Worm (Caenorhabditis elegans) whole organism, L1 larva: ENCODE data around the gene msp-50.
A peak's percentile ranks its signal among the peaks of the same experiment; 100 is the strongest.

ENCODE experiments used
- C16A3.4 ChIP-seq: fragments of 150-350 bp; optimal IDR thresholded peaks from 2 replicates; lab custom pipeline; 2014; ENCODE audit warnings: missing biosample characterization, missing genetic modification characterization
- Y116A8C.19 ChIP-seq: sonication (generic microtip); optimal IDR thresholded peaks from 2 replicates; lab custom pipeline; 2016; ENCODE audit warnings: missing compliant biosample characterization, missing genetic modification characterization, borderline replicate concordance
- aha-1 ChIP-seq: fragments of 150-350 bp; optimal IDR thresholded peaks from 2 replicates; lab custom pipeline; 2014; ENCODE audit warnings: missing biosample characterization, missing genetic modification characterization
- ama-1 ChIP-seq: fragments of 150-350 bp; optimal IDR thresholded peaks from 2 replicates; lab custom pipeline; 2014
- ceh-63 ChIP-seq: fragments of 200-800 bp; sonication (Bioruptor generic); optimal IDR thresholded peaks from 2 replicates; lab custom pipeline; 2018; ENCODE audit warnings: mild to moderate bottlenecking, missing genetic modification characterization, missing compliant biosample characterization
- ces-1 ChIP-seq: fragments of 150-350 bp; optimal IDR thresholded peaks from 2 replicates; lab custom pipeline; 2014; ENCODE audit warnings: missing biosample characterization, missing genetic modification reagents, missing genetic modification characterization
- dsc-1 ChIP-seq: sonication (generic microtip); optimal IDR thresholded peaks from 2 replicates; lab custom pipeline; 2016; ENCODE audit warnings: mild to moderate bottlenecking, missing genetic modification characterization, missing compliant biosample characterization
- efl-1 ChIP-seq, 4 experiments: fragments of 150-350 bp; optimal IDR thresholded peaks in 3 of 4; peaks in 1 of 4; 1 replicate in 1 of 4; 2 replicates in 3 of 4; lab custom pipeline; 2014; ENCODE audit warnings: missing biosample characterization in 2 of 4, missing genetic modification characterization in 2 of 4, missing genetic modification reagents in 2 of 4
- efl-3 ChIP-seq: fragments of 200-800 bp; sonication (Bioruptor generic); optimal IDR thresholded peaks from 2 replicates; lab custom pipeline; 2018; ENCODE audit warnings: mild to moderate bottlenecking, missing genetic modification characterization, missing compliant biosample characterization
- egl-13 ChIP-seq: sonication (generic microtip); optimal IDR thresholded peaks from 2 replicates; lab custom pipeline; 2016; ENCODE audit warnings: missing genotype, missing genetic modification reagents, missing genetic modification characterization, missing compliant biosample characterization
- ets-5 ChIP-seq: fragments of 200-800 bp; sonication (Bioruptor generic); IDR thresholded peaks from 2 replicates; pipeline ENCODE4 v1.3.6; 2022; ENCODE audit warnings: missing genetic modification characterization, missing compliant biosample characterization
- fkh-4 ChIP-seq: sonication (generic microtip); optimal IDR thresholded peaks from 2 replicates; lab custom pipeline; 2016; ENCODE audit warnings: missing compliant biosample characterization, missing genetic modification characterization, borderline replicate concordance
- fos-1 ChIP-seq: fragments of 150-350 bp; optimal IDR thresholded peaks from 2 replicates; lab custom pipeline; 2014; ENCODE audit warnings: missing biosample characterization, missing genetic modification characterization
- grh-1 ChIP-seq: fragments of 200-800 bp; sonication (Bioruptor generic); IDR thresholded peaks from 2 replicates; pipeline ENCODE4 v1.3.6; 2022; ENCODE audit warnings: missing genetic modification reagents, missing genetic modification characterization, missing compliant biosample characterization
- hlh-4 ChIP-seq: sonication (generic microtip); optimal IDR thresholded peaks from 2 replicates; lab custom pipeline; 2016; ENCODE audit warnings: mild to moderate bottlenecking, missing genetic modification characterization, missing compliant biosample characterization
- isw-1 ChIP-seq: fragments of 200-800 bp; sonication (Bioruptor generic); IDR thresholded peaks from 2 replicates; pipeline ENCODE4 v1.3.6; 2022; ENCODE audit warnings: missing genetic modification characterization, missing compliant biosample characterization
- lin-13 ChIP-seq: fragments of 150-350 bp; optimal IDR thresholded peaks from 2 replicates; lab custom pipeline; 2014; ENCODE audit warnings: missing biosample characterization, missing genetic modification reagents, missing genetic modification characterization
- lin-35 ChIP-seq, 2 experiments: fragments of 150-350 bp; optimal IDR thresholded peaks; 2 replicates each; lab custom pipeline; 2014; ENCODE audit warnings: missing biosample characterization in 2 of 2, missing genetic modification characterization in 2 of 2, missing genetic modification reagents in 2 of 2
- lsy-2 ChIP-seq, 2 experiments: fragments of 150-350 bp; optimal IDR thresholded peaks; 2 replicates each; lab custom pipeline; 2014; ENCODE audit warnings: missing biosample characterization in 2 of 2, missing genetic modification characterization in 2 of 2
- mef-2 ChIP-seq: fragments of 150-350 bp; optimal IDR thresholded peaks from 2 replicates; lab custom pipeline; 2014; ENCODE audit warnings: missing biosample characterization, missing genetic modification characterization
- mep-1 ChIP-seq: fragments of 150-350 bp; optimal IDR thresholded peaks from 2 replicates; lab custom pipeline; 2014; ENCODE audit warnings: missing biosample characterization, missing genetic modification characterization
- nhr-12 ChIP-seq: sonication (generic microtip); optimal IDR thresholded peaks from 2 replicates; lab custom pipeline; 2017; ENCODE audit warnings: missing biosample characterization, missing genetic modification characterization
- nhr-20 ChIP-seq: sonication (generic microtip); optimal IDR thresholded peaks from 2 replicates; lab custom pipeline; 2016; ENCODE audit warnings: mild to moderate bottlenecking, missing genetic modification characterization, missing compliant biosample characterization
- nhr-28 ChIP-seq: fragments of 150-350 bp; optimal IDR thresholded peaks from 2 replicates; lab custom pipeline; 2014; ENCODE audit warnings: missing biosample characterization, missing genetic modification characterization
- nhr-71 ChIP-seq: sonication (generic microtip); optimal IDR thresholded peaks from 2 replicates; lab custom pipeline; 2016; ENCODE audit warnings: mild to moderate bottlenecking, missing genetic modification characterization, moderate library complexity, missing compliant biosample characterization
- nhr-77 ChIP-seq: fragments of 150-350 bp; optimal IDR thresholded peaks from 2 replicates; lab custom pipeline; 2014; ENCODE audit warnings: missing biosample characterization, missing genetic modification characterization
- nhr-84 ChIP-seq: sonication (generic microtip); optimal IDR thresholded peaks from 2 replicates; lab custom pipeline; 2017; ENCODE audit warnings: missing biosample characterization, missing genetic modification characterization
- pax-3 ChIP-seq: fragments of 200-800 bp; sonication (Bioruptor generic); optimal IDR thresholded peaks from 2 replicates; lab custom pipeline; 2018; ENCODE audit warnings: mild to moderate bottlenecking, missing genetic modification characterization, moderate library complexity, missing compliant biosample characterization
- rnt-1 ChIP-seq: sonication (generic microtip); optimal IDR thresholded peaks from 2 replicates; lab custom pipeline; 2016; ENCODE audit warnings: mild to moderate bottlenecking, missing genetic modification characterization, moderate library complexity, missing compliant biosample characterization
- snu-23 ChIP-seq: sonication (generic microtip); optimal IDR thresholded peaks from 2 replicates; lab custom pipeline; 2016; ENCODE audit warnings: missing genetic modification characterization, missing compliant biosample characterization
- sup-37 ChIP-seq: fragments of 200-800 bp; sonication (Bioruptor generic); optimal IDR thresholded peaks from 2 replicates; lab custom pipeline; 2018; ENCODE audit warnings: mild to moderate bottlenecking, missing genetic modification characterization, missing compliant biosample characterization
- unc-130 ChIP-seq: fragments of 150-350 bp; optimal IDR thresholded peaks from 2 replicates; lab custom pipeline; 2017; ENCODE audit warnings: missing biosample characterization, missing genetic modification characterization, inconsistent platforms
- unc-98 ChIP-seq: fragments of 200-800 bp; sonication (Bioruptor generic); IDR thresholded peaks from 2 replicates; pipeline ENCODE4 v1.3.6; 2022; ENCODE audit warnings: missing genetic modification characterization, missing compliant biosample characterization
- xbp-1 ChIP-seq: sonication (generic microtip); optimal IDR thresholded peaks from 2 replicates; lab custom pipeline; 2016; ENCODE audit warnings: missing genetic modification characterization, missing compliant biosample characterization
- zag-1 ChIP-seq: fragments of 150-350 bp; optimal IDR thresholded peaks from 2 replicates; lab custom pipeline; 2014; ENCODE audit warnings: missing biosample characterization, missing genetic modification characterization
- zip-4 ChIP-seq: fragments of 200-800 bp; sonication (Bioruptor generic); optimal IDR thresholded peaks from 2 replicates; lab custom pipeline; 2018; ENCODE audit warnings: mild to moderate bottlenecking, missing genetic modification characterization, moderate library complexity, missing compliant biosample characterization

The msp-50 gene

ce11 chrII:5211970-5212369 is 12.4 kb downstream of the msp-50 start, which contains the start of gene C34F11.2:
TSS of gene C34F11.2 (plus strand) at chrII:5212270.
- TF ChIP-seq aha-1 (tag; lab: Kevin White, UChicago) = no peak
- no peak for TF ChIP-seq nhr-77
- no peak for TF ChIP-seq ceh-63 (GFP tag; lab: Kevin White, UChicago)
- no peak for TF ChIP-seq zag-1 (tag; lab: Kevin White, UChicago)
- no peak for TF ChIP-seq nhr-20 (tag; lab: Kevin White, UChicago)
- no peak for TF ChIP-seq Y116A8C.19 (tag; lab: Kevin White, UChicago)
- TF ChIP-seq mef-2 (tag; lab: Kevin White, UChicago) = no peak
- no peak for TF ChIP-seq egl-13 (tag; lab: Kevin White, UChicago)
- no peak for TF ChIP-seq nhr-12 (tag; lab: Kevin White, UChicago)

ce11 chrII:5212675-5213074 is 13.1 kb downstream of the msp-50 start, which contains the start of gene C34F11.1:
TSS of gene C34F11.1 (plus strand) at chrII:5212975.
- no peak for TF ChIP-seq zag-1 (tag; lab: Kevin White, UChicago)
- TF ChIP-seq rnt-1 (tag; lab: Kevin White, UChicago) = no peak
- TF ChIP-seq dsc-1 (tag; lab: Kevin White, UChicago) = no peak
- no peak for TF ChIP-seq ces-1 (GFP tag; lab: Kevin White, UChicago)

ce11 chrII:5218349-5218748 is 18.8 kb downstream of the msp-50 start:
- TF ChIP-seq dsc-1 (tag; lab: Kevin White, UChicago) (no peak), unc-98 (GFP tag; lab: Robert Waterston, UW) (no peak), efl-1 (optimal IDR thresholded peaks at IDR 0.05; lab: Kevin White, UChicago) (no peak), efl-1 (GFP tag; optimal IDR thresholded peaks at IDR 0.05 in 1 of 2; lab: Kevin White, UChicago) (peak in 1 of 2 experiments; percentile 58), Y116A8C.19 (tag; lab: Kevin White, UChicago) (no peak), lin-35 (GFP tag; optimal IDR thresholded peaks at IDR 0.05; lab: Kevin White, UChicago) (no peak), mep-1 (tag; lab: Kevin White, UChicago) (no peak), nhr-71 (tag; lab: Kevin White, UChicago) (no peak)
- TF ChIP-seq, all 84 proteins: peak for 1

ce11 chrII:5220648-5221047 is 21.1 kb downstream of the msp-50 start:
- TF ChIP-seq pax-3 (tag; lab: Kevin White, UChicago) = no peak
- TF ChIP-seq fos-1 (tag; lab: Kevin White, UChicago) = no peak
- no peak for TF ChIP-seq zip-4
- no peak for TF ChIP-seq grh-1 (GFP tag; lab: Robert Waterston, UW)
- TF ChIP-seq mef-2 (tag; lab: Kevin White, UChicago) = no peak
- TF ChIP-seq ama-1 = no peak
- peak in 1 of 2 experiments; percentile 19 for TF ChIP-seq lsy-2 (tag; optimal IDR thresholded peaks at IDR 0.05; lab: Kevin White, UChicago)
- no peak for TF ChIP-seq hlh-4 (tag; lab: Kevin White, UChicago)
- peak; percentile 65 for TF ChIP-seq rnt-1 (tag; lab: Kevin White, UChicago)
- no peak for TF ChIP-seq nhr-84
- TF ChIP-seq lin-13 (GFP tag; lab: Kevin White, UChicago) = no peak
- no peak for TF ChIP-seq lin-35 (GFP tag; optimal IDR thresholded peaks at IDR 0.05; lab: Kevin White, UChicago)
- TF ChIP-seq fkh-4 (tag; lab: Kevin White, UChicago) = peak; percentile 73
- TF ChIP-seq nhr-71 (tag; lab: Kevin White, UChicago) = peak; percentile 36
- TF ChIP-seq nhr-28 (tag; lab: Kevin White, UChicago) = no peak
- peak; percentile 16 for TF ChIP-seq unc-130 (tag; lab: Kevin White, UChicago)
- no peak for TF ChIP-seq egl-13 (tag; lab: Kevin White, UChicago)
- no peak for TF ChIP-seq efl-3 (GFP tag; lab: Kevin White, UChicago)
- TF ChIP-seq ets-5 = no peak
- no peak for TF ChIP-seq sup-37 (GFP tag; lab: Kevin White, UChicago)
- TF ChIP-seq snu-23 (GFP tag; lab: Kevin White, UChicago) = peak; percentile 16
- TF ChIP-seq Y116A8C.19 (tag; lab: Kevin White, UChicago) = no peak
- TF ChIP-seq dsc-1 (tag; lab: Kevin White, UChicago) = peak; percentile 96
- no peak for TF ChIP-seq isw-1 (GFP tag; lab: Robert Waterston, UW)
- no peak for TF ChIP-seq xbp-1 (tag; lab: Kevin White, UChicago)
- no peak for TF ChIP-seq unc-98 (GFP tag; lab: Robert Waterston, UW)
- peak; percentile 2 for TF ChIP-seq C16A3.4
